Worm (Caenorhabditis elegans): Measurements from ENCODE around the gene acp-4.
A peak's percentile ranks its signal among the peaks of the same experiment; 100 is the strongest.

Gene acp-4

ce11 chrII:8456681-8457389 is 21.9 kb upstream of the acp-4 start (continued):
- TF ChIP-seq ceh-100 (GFP tag; IDR thresholded peaks at IDR 0.05) = no peak
- TF ChIP-seq egrh-3 (GFP tag; IDR thresholded peaks at IDR 0.05) = no peak
- peak; percentile 48 for TF ChIP-seq tlf-1 (GFP tag; optimal IDR thresholded peaks at IDR 0.05)
- no peak for TF ChIP-seq madf-10 (tag; optimal IDR thresholded peaks at IDR 0.05)
- no peak for TF ChIP-seq hmg-20 (GFP tag; IDR thresholded peaks at IDR 0.05)
- TF ChIP-seq bed-2 (GFP tag; IDR thresholded peaks at IDR 0.05) = no peak
- TF ChIP-seq let-526 (GFP tag; IDR thresholded peaks at IDR 0.05) = no peak
- no peak for TF ChIP-seq ztf-26 (tag; optimal IDR thresholded peaks at IDR 0.05)
- no peak for TF ChIP-seq K12H6.12 (tag; optimal IDR thresholded peaks at IDR 0.05)
- TF ChIP-seq cebp-1 (GFP tag; IDR thresholded peaks at IDR 0.05) = no peak
- TF ChIP-seq cebp-1 (tag; optimal IDR thresholded peaks at IDR 0.05) = no peak
- TF ChIP-seq tbp1 (GFP tag; optimal IDR thresholded peaks at IDR 0.05) = no peak
- no peak for TF ChIP-seq C17E4.6 (GFP tag; IDR thresholded peaks at IDR 0.05)
- no peak for TF ChIP-seq C06A6.2 (GFP tag; conservative IDR thresholded peaks at IDR 0.05)
- no peak for TF ChIP-seq attf-3 (GFP tag; conservative IDR thresholded peaks at IDR 0.05)

ce11 chrII:8456094-8456493 is 21.2 kb upstream of the acp-4 start, which contains the start of gene F22B5.6:
Gene F22B5.6, minus strand, starts transcription at chrII:8456194.
- TF ChIP-seq dpff-1 (tag; optimal IDR thresholded peaks at IDR 0.05) (no peak), egl-44 (GFP tag; IDR thresholded peaks at IDR 0.05) (no peak), unc-62 (GFP tag; optimal IDR thresholded peaks at IDR 0.05) (no peak), athp-1 (tag; optimal IDR thresholded peaks at IDR 0.05) (no peak), cebp-1 (GFP tag; IDR thresholded peaks at IDR 0.05) (no peak), cebp-1 (tag; optimal IDR thresholded peaks at IDR 0.05) (no peak), cebp-2 (GFP tag; IDR thresholded peaks at IDR 0.05) (no peak), tbp1 (GFP tag; optimal IDR thresholded peaks at IDR 0.05) (no peak), nhr-80 (tag; optimal IDR thresholded peaks at IDR 0.05) (no peak), lin-40 (tag; optimal IDR thresholded peaks at IDR 0.05) (no peak), xnd-1 (tag; optimal IDR thresholded peaks at IDR 0.05) (no peak), ztf-25 (GFP tag; IDR thresholded peaks at IDR 0.05) (no peak), ceh-40 (GFP tag; IDR thresholded peaks at IDR 0.05) (no peak), snpc-1.1 (tag; optimal IDR thresholded peaks at IDR 0.05; ENCODE audit: insufficient read depth) (no peak), ceh-100 (GFP tag; IDR thresholded peaks at IDR 0.05) (no peak), F57A8.1 (GFP tag; optimal IDR thresholded peaks at IDR 0.05) (no peak), chd-7 (tag; optimal IDR thresholded peaks at IDR 0.05) (no peak)

- TF ChIP-seq hlh-26 (GFP tag; conservative IDR thresholded peaks at IDR 0.05) = no peak
Measured at ce11 chrII:8454513-8454912, 19.6 kb upstream of the acp-4 start, which contains the start of gene F22B5.5. Gene F22B5.5, minus strand, starts transcription at chrII:8454613.

- TF ChIP-seq ztf-6 (GFP tag; IDR thresholded peaks at IDR 0.05) (no peak), gei-17 (GFP tag; optimal IDR thresholded peaks at IDR 0.05) (no peak), lir-1 (GFP tag; conservative IDR thresholded peaks at IDR 0.05) (no peak), lag-1 (GFP tag; IDR thresholded peaks at IDR 0.05) (no peak), nhr-179 (tag; optimal IDR thresholded peaks at IDR 0.05) (no peak), Y95B8A.8 (GFP tag; IDR thresholded peaks at IDR 0.05) (no peak), let-607 (tag; optimal IDR thresholded peaks at IDR 0.05) (no peak), ceh-100 (GFP tag; IDR thresholded peaks at IDR 0.05) (no peak), atf-7 (tag; optimal IDR thresholded peaks at IDR 0.05) (no peak), C17E4.6 (GFP tag; IDR thresholded peaks at IDR 0.05) (no peak), F22D6.2 (tag; optimal IDR thresholded peaks at IDR 0.05) (no peak), ztf-25 (GFP tag; IDR thresholded peaks at IDR 0.05) (no peak)
Measured at ce11 chrII:8451425-8451824, 16.5 kb upstream of the acp-4 start.
